Fruit fly (Drosophila melanogaster) whole organism, embryonic: ENCODE results near the gene CG6933.
A peak's percentile ranks its signal among the peaks of the same experiment; 100 is the strongest.

Source experiments
- Antp ChIP-seq: fragments of 200-800 bp; sonication (Bioruptor generic); optimal IDR thresholded peaks from 3 replicates; lab custom pipeline; 2016; ENCODE audit warnings: missing biosample characterization, missing genetic modification characterization
- BtbVII ChIP-seq: fragments of 200-800 bp; sonication (Bioruptor generic); optimal IDR thresholded peaks from 3 replicates; lab custom pipeline; 2017; ENCODE audit warnings: missing biosample characterization, mild to moderate bottlenecking, missing genetic modification characterization
- CG1024 ChIP-seq: fragments of 200-800 bp; sonication (Bioruptor generic); IDR thresholded peaks from 2 replicates; pipeline ENCODE4 v1.3.6; 2022; ENCODE audit warnings: missing biosample characterization, missing genetic modification characterization
- CG11504 ChIP-seq: fragments of 200-800 bp; sonication (Bioruptor generic); optimal IDR thresholded peaks from 3 replicates; lab custom pipeline; 2019; ENCODE audit warnings: missing biosample characterization, mild to moderate bottlenecking, missing genetic modification characterization, moderate library complexity
- CG12391 ChIP-seq: fragments of 200-800 bp; sonication (Bioruptor generic); optimal IDR thresholded peaks from 3 replicates; lab custom pipeline; 2018; ENCODE audit warnings: missing biosample characterization, mild to moderate bottlenecking, missing genetic modification characterization, moderate library complexity
- CG13123 ChIP-seq: fragments of 200-800 bp; sonication (Bioruptor generic); optimal IDR thresholded peaks from 2 replicates; lab custom pipeline; 2016; ENCODE audit warnings: missing biosample characterization, missing genetic modification characterization
- CG13287 ChIP-seq: fragments of 200-800 bp; sonication (Bioruptor generic); IDR thresholded peaks from 2 replicates; pipeline ENCODE4 v1.3.6; 2022; ENCODE audit warnings: missing biosample characterization, missing genetic modification characterization; ENCODE audit not compliant: partially characterized antibody
- CG17328 ChIP-seq: fragments of 200-800 bp; sonication (Bioruptor generic); IDR thresholded peaks from 2 replicates; pipeline ENCODE4 v1.3.6; 2022; ENCODE audit warnings: missing biosample characterization, missing genetic modification characterization
- CG17568 ChIP-seq: fragments of 200-800 bp; sonication (Bioruptor generic); optimal IDR thresholded peaks from 2 replicates; lab custom pipeline; 2018; ENCODE audit warnings: missing biosample characterization, mild to moderate bottlenecking, missing genetic modification characterization, moderate library complexity
- CG18599 ChIP-seq: fragments of 200-800 bp; sonication (Bioruptor generic); optimal IDR thresholded peaks from 3 replicates; lab custom pipeline; 2017; ENCODE audit warnings: missing biosample characterization, missing genetic modification characterization, mild to moderate bottlenecking, moderate library complexity, missing genetic modification reagents
- CG2678 ChIP-seq: fragments of 200-800 bp; sonication (Bioruptor generic); optimal IDR thresholded peaks from 3 replicates; lab custom pipeline; 2019; ENCODE audit warnings: missing biosample characterization, mild to moderate bottlenecking, missing genetic modification characterization, moderate library complexity
- CG31441 ChIP-seq: fragments of 200-800 bp; sonication (Bioruptor generic); IDR thresholded peaks from 2 replicates; pipeline ENCODE4 v1.3.6; 2022; ENCODE audit warnings: missing biosample characterization, missing genetic modification characterization
- CG32532 ChIP-seq: fragments of 200-800 bp; sonication (Bioruptor generic); IDR thresholded peaks from 2 replicates; pipeline ENCODE4 v1.3.6; 2022; ENCODE audit warnings: missing biosample characterization, missing genetic modification characterization
- CG5180 ChIP-seq: fragments of 200-800 bp; sonication (Bioruptor generic); optimal IDR thresholded peaks from 3 replicates; lab custom pipeline; 2017; ENCODE audit warnings: missing biosample characterization, missing genetic modification characterization, mild to moderate bottlenecking, moderate library complexity, missing genetic modification reagents
- CG7556 ChIP-seq: fragments of 200-800 bp; sonication (Bioruptor generic); optimal IDR thresholded peaks from 2 replicates; lab custom pipeline; 2017; ENCODE audit warnings: missing biosample characterization, mild to moderate bottlenecking, missing genetic modification characterization
- CG8290 ChIP-seq, 3 experiments: fragments of 200-800 bp; sonication (Bioruptor generic); optimal IDR thresholded peaks; 2 replicates each; lab custom pipeline; 2016 to 2019; ENCODE audit warnings: missing biosample characterization in 3 of 3, missing genetic modification characterization in 3 of 3, mild to moderate bottlenecking in 2 of 3, moderate library complexity in 1 of 3
- CG8765 ChIP-seq: fragments of 200-800 bp; sonication (Bioruptor generic); IDR thresholded peaks from 2 replicates; pipeline ENCODE4 v1.3.6; 2022; ENCODE audit warnings: missing biosample characterization, missing genetic modification characterization
- Camta ChIP-seq: fragments of 200-800 bp; sonication (Bioruptor generic); optimal IDR thresholded peaks from 2 replicates; lab custom pipeline; 2016; ENCODE audit warnings: missing biosample characterization, missing genetic modification characterization
- Doc3 ChIP-seq: fragments of 200-800 bp; sonication (Bioruptor generic); IDR thresholded peaks from 3 replicates; pipeline ENCODE4 v1.3.6; 2022; ENCODE audit warnings: missing biosample characterization, missing genetic modification characterization; ENCODE audit not compliant: partially characterized antibody
- Drgx ChIP-seq: fragments of 200-800 bp; sonication (Bioruptor generic); IDR thresholded peaks from 2 replicates; pipeline ENCODE4 v1.3.6; 2022; ENCODE audit warnings: missing biosample characterization, missing genetic modification characterization
- ERR ChIP-seq: fragments of 200-800 bp; sonication (Bioruptor generic); optimal IDR thresholded peaks from 2 replicates; lab custom pipeline; 2016; ENCODE audit warnings: missing biosample characterization, missing genetic modification characterization
- Fer1 ChIP-seq: fragments of 200-800 bp; sonication (Bioruptor generic); optimal IDR thresholded peaks from 2 replicates; lab custom pipeline; 2017; ENCODE audit warnings: missing biosample characterization, mild to moderate bottlenecking, missing genetic modification characterization
- Gsc ChIP-seq: fragments of 200-800 bp; sonication (Bioruptor generic); IDR thresholded peaks from 2 replicates; pipeline ENCODE4 v1.3.6; 2022; ENCODE audit warnings: missing biosample characterization, missing genetic modification characterization
- H15 ChIP-seq: fragments of 200-800 bp; sonication (Bioruptor generic); IDR thresholded peaks from 3 replicates; pipeline ENCODE4 v1.3.6; 2022; ENCODE audit warnings: missing biosample characterization, missing genetic modification characterization
- Hmr ChIP-seq: fragments of 200-800 bp; sonication (Bioruptor generic); optimal IDR thresholded peaks from 3 replicates; lab custom pipeline; 2017; ENCODE audit warnings: mild to moderate bottlenecking, missing biosample characterization, missing genetic modification reagents, missing genetic modification characterization
- Lhr ChIP-seq: fragments of 200-800 bp; sonication (Bioruptor generic); optimal IDR thresholded peaks from 3 replicates; lab custom pipeline; 2017; ENCODE audit warnings: mild to moderate bottlenecking, missing biosample characterization, missing genetic modification reagents, missing genetic modification characterization
- MESR4 ChIP-seq: fragments of 200-800 bp; sonication (Bioruptor generic); optimal IDR thresholded peaks from 2 replicates; lab custom pipeline; 2018; ENCODE audit warnings: missing biosample characterization, mild to moderate bottlenecking, missing genetic modification characterization, moderate library complexity
- Med ChIP-seq: fragments of 200-800 bp; sonication (Bioruptor generic); peaks from one replicate; lab custom pipeline; 2016; ENCODE audit warnings: missing biosample characterization, missing genetic modification characterization, mild to moderate bottlenecking, inconsistent platforms, moderate library complexity
- Meics ChIP-seq: fragments of 200-800 bp; sonication (Bioruptor generic); optimal IDR thresholded peaks from 2 replicates; lab custom pipeline; 2017; ENCODE audit warnings: missing biosample characterization, mild to moderate bottlenecking, missing genetic modification characterization
- Oaz ChIP-seq: fragments of 200-800 bp; sonication (Bioruptor generic); IDR thresholded peaks from 2 replicates; pipeline ENCODE4 v1.3.6; 2022; ENCODE audit warnings: missing biosample characterization, missing genetic modification characterization
- Optix ChIP-seq: fragments of 200-800 bp; sonication (Bioruptor generic); IDR thresholded peaks from 3 replicates; pipeline ENCODE4 v1.3.6; 2022; ENCODE audit warnings: missing biosample characterization, missing genetic modification characterization
- Ptx1 ChIP-seq: fragments of 200-800 bp; sonication (Bioruptor generic); IDR thresholded peaks from 2 replicates; pipeline ENCODE4 v1.3.6; 2022; ENCODE audit warnings: missing biosample characterization, missing genetic modification characterization
- cad ChIP-seq: fragments of >200 bp; optimal IDR thresholded peaks from 2 replicates; lab custom pipeline; 2017; ENCODE audit warnings: missing biosample characterization, missing genetic modification characterization
- cg ChIP-seq: fragments of 200-800 bp; sonication (Bioruptor generic); optimal IDR thresholded peaks from 3 replicates; lab custom pipeline; 2019; ENCODE audit warnings: missing biosample characterization, mild to moderate bottlenecking, missing genetic modification characterization, moderate library complexity
- chinmo ChIP-seq: fragments of 200-800 bp; sonication (Bioruptor generic); IDR thresholded peaks from 4 replicates; pipeline ENCODE4 v1.3.6; 2022; ENCODE audit warnings: missing biosample characterization, missing genetic modification characterization; ENCODE audit not compliant: partially characterized antibody
- chn ChIP-seq: fragments of 200-800 bp; sonication (Bioruptor generic); optimal IDR thresholded peaks from 2 replicates; lab custom pipeline; 2016; ENCODE audit warnings: missing biosample characterization, missing genetic modification characterization
- dysf ChIP-seq: fragments of 200-800 bp; sonication (Bioruptor generic); IDR thresholded peaks from 3 replicates; pipeline ENCODE4 v1.3.6; 2022; ENCODE audit warnings: missing biosample characterization, missing genetic modification characterization
- emc ChIP-seq: fragments of 200-800 bp; sonication (Bioruptor generic); optimal IDR thresholded peaks from 2 replicates; lab custom pipeline; 2016; ENCODE audit warnings: missing biosample characterization, missing genetic modification characterization
- hkb ChIP-seq, 2 experiments: fragments of 200-800 bp in 1 of 2; fragments of >200 bp in 1 of 2; sonication (Bioruptor generic) in 1 of 2; IDR thresholded peaks in 1 of 2; optimal IDR thresholded peaks in 1 of 2; 2 replicates each; pipeline versions ENCODE4 v1.3.6 to Lab custom; 2017 to 2022; ENCODE audit warnings: missing biosample characterization in 1 of 2, missing genetic modification characterization in 1 of 2
- hth ChIP-seq: fragments of >200 bp; optimal IDR thresholded peaks from 2 replicates; lab custom pipeline; 2017; ENCODE audit warnings: inconsistent platforms
- jing ChIP-seq: fragments of 200-800 bp; sonication (Bioruptor generic); optimal IDR thresholded peaks from 2 replicates; lab custom pipeline; 2018; ENCODE audit warnings: missing biosample characterization, mild to moderate bottlenecking, missing genetic modification characterization
- jumu ChIP-seq: fragments of 200-800 bp; sonication (Bioruptor generic); optimal IDR thresholded peaks from 3 replicates; lab custom pipeline; 2016; ENCODE audit warnings: missing biosample characterization, missing genetic modification characterization
- lab ChIP-seq: fragments of 200-800 bp; sonication (Bioruptor generic); optimal IDR thresholded peaks from 3 replicates; lab custom pipeline; 2017; ENCODE audit warnings: missing biosample characterization, missing genetic modification characterization, mild to moderate bottlenecking, moderate library complexity, missing genetic modification reagents
- mirr ChIP-seq: fragments of 200-800 bp; sonication (Bioruptor generic); optimal IDR thresholded peaks from 3 replicates; lab custom pipeline; 2018; ENCODE audit warnings: missing biosample characterization, mild to moderate bottlenecking, missing genetic modification characterization
- phol ChIP-seq: fragments of 200-800 bp; sonication (Bioruptor generic); optimal IDR thresholded peaks from 3 replicates; lab custom pipeline; 2018; ENCODE audit warnings: missing biosample characterization, mild to moderate bottlenecking, missing genetic modification characterization, moderate library complexity
- sd ChIP-seq: fragments of 200-800 bp; sonication (Bioruptor generic); optimal IDR thresholded peaks from 3 replicates; lab custom pipeline; 2018; ENCODE audit warnings: missing biosample characterization, mild to moderate bottlenecking, missing genetic modification characterization, moderate library complexity
- sens ChIP-seq: fragments of 200-800 bp; sonication (Bioruptor generic); peaks from one replicate; lab custom pipeline; 2016; ENCODE audit warnings: missing biosample characterization, missing genetic modification characterization
- sr ChIP-seq: fragments of 200-800 bp; sonication (Bioruptor generic); IDR thresholded peaks from 3 replicates; pipeline ENCODE4 v1.3.6; 2022; ENCODE audit warnings: missing biosample characterization, missing genetic modification characterization
- wek ChIP-seq: fragments of 200-800 bp; sonication (Bioruptor generic); optimal IDR thresholded peaks from 3 replicates; lab custom pipeline; 2018; ENCODE audit warnings: missing biosample characterization, mild to moderate bottlenecking, missing genetic modification characterization, moderate library complexity

Gene CG6933

dm6 chr3L:20182799-20183198, 37.4 kb downstream of the CG6933 start:
- TF ChIP-seq wek (GFP tag; lab: Kevin White, UChicago) (no peak), Ptx1 (no peak), CG12391 (no peak), cg (GFP tag; lab: Kevin White, UChicago) (peak; percentile 65), cad (GFP tag; lab: Kevin White, UChicago) (peak; percentile 43), chn (GFP tag; lab: Kevin White, UChicago) (no peak), BtbVII (GFP tag; lab: Kevin White, UChicago) (no peak), Doc3 (GFP tag; lab: Robert Waterston, UW) (no peak), sd (tag; lab: Kevin White, UChicago) (peak; percentile 59), CG13287 (GFP tag; lab: Robert Waterston, UW) (no peak), chinmo (GFP tag; lab: Robert Waterston, UW) (0 out of 4 replicates have a peak, but pooled peaks have one; percentile 13), hth (lab: Kevin White, UChicago) (no peak), Lhr (GFP tag; lab: Kevin White, UChicago) (no peak), Med (GFP tag; lab: Kevin White, UChicago) (peak; percentile 3)
- TF ChIP-seq, all 482 proteins: peak for 5

- TF ChIP-seq CG7556 (GFP tag; lab: Kevin White, UChicago) (peak; percentile 23), CG1024 (GFP tag; lab: Robert Waterston, UW) (no peak), CG31441 (GFP tag; lab: Robert Waterston, UW) (no peak), CG32532 (GFP tag; lab: Robert Waterston, UW) (0 out of 2 replicates have a peak, but pooled peaks have one; percentile 10), H15 (GFP tag; lab: Robert Waterston, UW) (no peak), cg (GFP tag; lab: Kevin White, UChicago) (no peak), CG8290 (GFP tag; optimal IDR thresholded peaks at IDR 0.05; lab: Kevin White, UChicago) (no peak), CG8290 (tag; optimal IDR thresholded peaks at IDR 0.05; lab: Kevin White, UChicago) (no peak), jing (GFP tag; lab: Kevin White, UChicago) (no peak), Optix (GFP tag; lab: Robert Waterston, UW) (no peak), CG17568 (GFP tag; lab: Kevin White, UChicago) (no peak), sr (GFP tag; lab: Robert Waterston, UW) (no peak), dysf (no peak), jumu (GFP tag; lab: Kevin White, UChicago) (no peak), CG13123 (GFP tag; lab: Kevin White, UChicago) (no peak), Antp (no peak), ERR (no peak), Drgx (no peak), hkb (optimal IDR thresholded peaks at IDR 0.05; lab: Kevin White, UChicago) (no peak), hkb (GFP tag; IDR thresholded peaks at IDR 0.05; lab: Robert Waterston, UW) (no peak), Gsc (GFP tag; lab: Robert Waterston, UW) (no peak), sens (GFP tag; lab: Kevin White, UChicago) (peak; percentile 41), CG8765 (GFP tag; lab: Robert Waterston, UW) (no peak), Oaz (no peak), CG17328 (no peak), emc (no peak), CG18599 (GFP tag; lab: Kevin White, UChicago) (peak; percentile 60), CG11504 (peak; percentile 24), CG2678 (tag; lab: Kevin White, UChicago) (peak; percentile 41), CG5180 (no peak), mirr (GFP tag; lab: Kevin White, UChicago) (no peak), Camta (GFP tag; lab: Kevin White, UChicago) (no peak), Meics (peak; percentile 5), lab (GFP tag; lab: Kevin White, UChicago) (peak; percentile 6), phol (tag; lab: Kevin White, UChicago) (no peak), Fer1 (GFP tag; lab: Kevin White, UChicago) (peak; percentile 9), MESR4 (GFP tag; lab: Kevin White, UChicago) (no peak), Hmr (GFP tag; lab: Kevin White, UChicago) (peak; percentile 23)
Measured at dm6 chr3L:20178101-20178500, 42.1 kb downstream of the CG6933 start.
